Fruit fly (Drosophila melanogaster): ENCODE measurements around the gene CG11357.

CG11357 gene

DNA sequence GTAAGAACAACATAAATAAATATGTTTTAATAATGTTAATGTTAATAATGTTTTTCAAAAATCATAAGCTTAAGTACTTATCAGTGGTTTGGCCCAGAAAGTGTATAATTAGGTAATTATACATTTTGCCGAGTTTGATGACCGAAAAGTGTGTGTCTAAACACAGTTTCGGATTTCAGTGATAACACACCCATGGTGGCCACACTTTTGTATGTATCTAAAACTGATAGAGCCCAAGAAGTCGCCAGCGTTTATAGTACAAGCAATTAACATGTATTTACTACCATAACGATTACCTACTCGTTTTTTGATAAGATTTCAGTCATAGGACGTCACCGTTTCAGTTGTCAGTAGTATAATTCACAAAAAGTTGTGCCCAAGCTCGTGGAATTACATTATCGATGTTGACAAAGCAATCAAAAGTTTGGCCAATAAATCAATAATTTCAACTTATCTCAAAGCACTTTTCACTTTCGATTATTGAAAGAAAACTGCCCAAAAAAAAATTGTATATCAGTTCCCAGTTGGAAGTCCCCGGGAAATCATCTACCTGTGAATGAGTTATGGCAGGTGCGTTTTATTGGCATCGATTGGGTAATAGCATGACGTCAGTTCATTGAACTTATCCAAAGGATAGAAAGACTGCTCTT lies 8.4 kb downstream of the CG11357 start (continued):
- TF ChIP-seq zen2 (GFP tag; IDR thresholded peaks at IDR 0.05; ENCODE audit: partially characterized antibody) (no peak), sens (GFP tag) (peak; percentile 62), fd64A (GFP tag; optimal IDR thresholded peaks at IDR 0.05) (peak; percentile 15), CG4707 (GFP tag; optimal IDR thresholded peaks at IDR 0.05) (peak; percentile 3), grn (GFP tag; optimal IDR thresholded peaks at IDR 0.05) (peak; percentile 19), CG6854 (GFP tag; optimal IDR thresholded peaks at IDR 0.05) (peak; percentile 7), BtbVII (GFP tag; optimal IDR thresholded peaks at IDR 0.05) (peak; percentile 75), trem (tag; optimal IDR thresholded peaks at IDR 0.05) (no peak), Asciz (GFP tag; optimal IDR thresholded peaks at IDR 0.05) (peak; percentile 23), sug (tag; optimal IDR thresholded peaks at IDR 0.05) (peak; percentile 94), CG10431 (GFP tag; optimal IDR thresholded peaks at IDR 0.05) (no peak), Pdp1 (GFP tag; optimal IDR thresholded peaks at IDR 0.05) (peak in 1 of 2 experiments; percentile 27), Hr78 (GFP tag; optimal IDR thresholded peaks at IDR 0.05) (peak in 1 of 2 experiments; percentile 14), Taf1 (GFP tag; IDR thresholded peaks at IDR 0.05) (no peak)

DNA sequence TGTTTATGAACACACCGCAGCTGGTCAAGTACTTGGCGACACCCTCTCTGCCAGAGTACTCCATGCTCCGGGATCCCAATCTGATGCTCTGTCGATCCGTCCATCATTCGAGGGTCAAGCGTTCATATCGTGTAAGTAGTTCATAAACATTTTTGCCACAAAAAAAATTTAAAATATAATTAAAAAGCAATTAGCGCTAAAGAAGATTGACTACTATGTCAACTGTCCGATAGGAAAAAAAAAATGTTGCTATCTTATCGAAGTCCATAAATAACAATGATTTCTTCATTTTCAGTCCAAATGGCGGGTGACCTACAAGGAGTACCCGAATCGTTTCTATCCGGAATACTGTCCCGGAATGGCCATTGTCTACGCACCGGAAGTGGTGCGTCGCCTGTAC lies 10.0 kb downstream of the CG11357 start:
- TF ChIP-seq lab (GFP tag; optimal IDR thresholded peaks at IDR 0.05) (peak; percentile 68), pfk (GFP tag; optimal IDR thresholded peaks at IDR 0.05) (no peak), exex (tag; optimal IDR thresholded peaks at IDR 0.05) (peak; percentile 80), hkb (optimal IDR thresholded peaks at IDR 0.05) (no peak), hkb (GFP tag; IDR thresholded peaks at IDR 0.05) (no peak), CG17802 (tag; optimal IDR thresholded peaks at IDR 0.05) (no peak), Trl (optimal IDR thresholded peaks at IDR 0.05) (no peak), Trl (GFP tag; optimal IDR thresholded peaks at IDR 0.05) (no peak), zen2 (GFP tag; IDR thresholded peaks at IDR 0.05; ENCODE audit: partially characterized antibody) (no peak), CG1603 (tag; optimal IDR thresholded peaks at IDR 0.05) (no peak), CG11398 (GFP tag; optimal IDR thresholded peaks at IDR 0.05) (no peak), B-H2 (GFP tag; optimal IDR thresholded peaks at IDR 0.05) (no peak), psq (GFP tag; optimal IDR thresholded peaks at IDR 0.05) (no peak)

DNA sequence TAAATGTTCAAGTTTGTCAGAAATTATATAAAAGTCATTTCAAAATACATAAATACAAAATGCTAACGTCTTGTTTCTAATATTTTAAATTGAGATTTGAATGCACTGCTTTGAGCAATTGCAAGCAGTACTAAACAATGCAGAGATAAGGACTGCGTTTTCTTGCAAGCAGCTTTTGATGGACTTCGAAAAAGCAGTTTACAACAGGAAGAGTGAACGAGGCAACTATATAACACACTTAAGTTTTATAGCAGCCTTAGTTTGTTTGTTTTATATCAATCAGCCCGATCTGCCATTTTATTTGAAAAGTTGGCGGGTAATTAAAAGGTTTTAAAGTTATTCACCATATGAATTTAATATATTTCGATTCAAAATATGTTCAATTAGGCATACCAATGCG lies 11.5 kb downstream of the CG11357 start:
- TF ChIP-seq CG8944 (GFP tag; optimal IDR thresholded peaks at IDR 0.05), result peak; percentile 15
- TF ChIP-seq CG11695 (GFP tag; IDR thresholded peaks at IDR 0.05), result no peak
- TF ChIP-seq Hand (GFP tag; optimal IDR thresholded peaks at IDR 0.05), result no peak
- peak in 1 of 2 experiments; percentile 30 for TF ChIP-seq Eip74EF (GFP tag; optimal IDR thresholded peaks at IDR 0.05)
- TF ChIP-seq gfzf (GFP tag; optimal IDR thresholded peaks at IDR 0.05), result no peak
- TF ChIP-seq ham (GFP tag; IDR thresholded peaks at IDR 0.05), result no peak
- TF ChIP-seq Mrtf (GFP tag; IDR thresholded peaks at IDR 0.05), result no peak
- TF ChIP-seq bcd (GFP tag; optimal IDR thresholded peaks at IDR 0.05), result no peak
- no peak for TF ChIP-seq Spps (tag; optimal IDR thresholded peaks at IDR 0.05)
- TF ChIP-seq Abd-B (GFP tag; optimal IDR thresholded peaks at IDR 0.05), result peak; percentile 91
- TF ChIP-seq slou (GFP tag; optimal IDR thresholded peaks at IDR 0.05), result peak; percentile 16
- TF ChIP-seq Ada2b (GFP tag; IDR thresholded peaks at IDR 0.05), result no peak
- TF ChIP-seq BEAF-32 (GFP tag; optimal IDR thresholded peaks at IDR 0.05), result peak; percentile 19
- TF ChIP-seq TFAM (GFP tag; optimal IDR thresholded peaks at IDR 0.05), result no peak
- no peak for TF ChIP-seq CG4617 (GFP tag; optimal IDR thresholded peaks at IDR 0.05; ENCODE audit: borderline replicate concordance)
- no peak for TF ChIP-seq CG1647 (GFP tag; optimal IDR thresholded peaks at IDR 0.05)
- no peak for TF ChIP-seq CG7928 (GFP tag; optimal IDR thresholded peaks at IDR 0.05)
- no peak for TF ChIP-seq org-1 (GFP tag; optimal IDR thresholded peaks at IDR 0.05)
- TF ChIP-seq zf30C (GFP tag; optimal IDR thresholded peaks at IDR 0.05), result no peak
- TF ChIP-seq kni (GFP tag; optimal IDR thresholded peaks at IDR 0.05), result no peak
- TF ChIP-seq CG12659 (GFP tag; optimal IDR thresholded peaks at IDR 0.05), result no peak
- TF ChIP-seq Atf6 (GFP tag; IDR thresholded peaks at IDR 0.05), result no peak

All from whole organism, embryonic.